Fruit fly (Drosophila melanogaster): Measurements from ENCODE around the gene ouib.

ouib gene

dm6 chr3R:8742661-8743060, 17.4 kb downstream of the ouib start:
- TF ChIP-seq Snoo (tag; optimal IDR thresholded peaks at IDR 0.05): no peak
- TF ChIP-seq CG4496 (GFP tag; IDR thresholded peaks at IDR 0.05): no peak
- TF ChIP-seq CG9948 (tag; optimal IDR thresholded peaks at IDR 0.05): no peak
- peak; percentile 65 for TF ChIP-seq EcR (GFP tag; optimal IDR thresholded peaks at IDR 0.05)

- TF ChIP-seq CG8301 (tag; optimal IDR thresholded peaks at IDR 0.05): peak; percentile 30
- TF ChIP-seq D1 (tag; optimal IDR thresholded peaks at IDR 0.05): no peak
- TF ChIP-seq Pif1A (GFP tag; optimal IDR thresholded peaks at IDR 0.05): peak; percentile 75
- no peak for TF ChIP-seq rn (GFP tag; IDR thresholded peaks at IDR 0.05)
- TF ChIP-seq EcR (GFP tag; optimal IDR thresholded peaks at IDR 0.05): no peak
- TF ChIP-seq CG15710 (tag; optimal IDR thresholded peaks at IDR 0.05): peak; percentile 21
- peak; percentile 35; the same call in 1 of the 2 replicates for TF ChIP-seq Ets98B (GFP tag; IDR thresholded peaks at IDR 0.05)
- no peak for TF ChIP-seq CG13204 (GFP tag; optimal IDR thresholded peaks at IDR 0.05)
- TF ChIP-seq CG12605 (GFP tag; IDR thresholded peaks at IDR 0.05): 0 out of 2 replicates have a peak, but pooled peaks have one; percentile 19
- TF ChIP-seq CG4496 (GFP tag; IDR thresholded peaks at IDR 0.05): peak; percentile 24; the same call in 1 of the 3 replicates
- TF ChIP-seq CG32121 (GFP tag; IDR thresholded peaks at IDR 0.05): no peak; the same call in 1 of the 2 replicates
- TF ChIP-seq Pif1B (GFP tag; optimal IDR thresholded peaks at IDR 0.05): peak; percentile 61
- peak; percentile 10 for TF ChIP-seq CG8159 (tag; optimal IDR thresholded peaks at IDR 0.05)
- peak; percentile 44 for TF ChIP-seq CG14655 (GFP tag; optimal IDR thresholded peaks at IDR 0.05)
- TF ChIP-seq Snoo (tag; optimal IDR thresholded peaks at IDR 0.05): peak; percentile 46
- no peak for TF ChIP-seq CG34367 (tag; optimal IDR thresholded peaks at IDR 0.05)
- TF ChIP-seq CG17806 (tag; optimal IDR thresholded peaks at IDR 0.05): peak; percentile 48
- TF ChIP-seq CG10348 (GFP tag; IDR thresholded peaks at IDR 0.05): no peak
- peak; percentile 74 for TF ChIP-seq fd96Ca (GFP tag; IDR thresholded peaks at IDR 0.05)
- peak; percentile 34 for TF ChIP-seq CG9948 (tag; optimal IDR thresholded peaks at IDR 0.05)
- TF ChIP-seq gl (tag; optimal IDR thresholded peaks at IDR 0.05): no peak
These were observed 18.9 kb downstream of the ouib start for dm6 chr3R:8744198-8744597.

DNA sequence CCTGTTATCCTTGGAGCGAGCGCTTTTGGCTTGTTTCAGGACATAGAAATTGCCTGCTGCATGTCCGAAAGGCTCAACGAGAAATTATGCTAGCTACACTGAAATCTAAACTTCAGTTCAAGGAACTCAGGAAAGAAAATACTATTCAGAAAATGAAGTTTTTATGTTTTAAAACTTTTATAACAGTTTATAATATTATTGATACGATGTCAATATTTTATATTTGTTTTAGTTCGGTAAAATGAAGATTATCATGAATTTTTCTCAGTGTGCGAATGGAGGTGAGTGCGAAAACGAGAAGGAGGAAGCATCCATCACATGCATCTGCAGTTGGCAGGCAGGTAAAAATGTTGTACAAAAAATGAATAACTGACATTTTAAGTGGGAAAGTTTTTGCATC, 21.1 kb downstream of the ouib start:
- TF ChIP-seq Pif1A (GFP tag; optimal IDR thresholded peaks at IDR 0.05) (peak; percentile 95), CG8301 (tag; optimal IDR thresholded peaks at IDR 0.05) (peak; percentile 76), Snoo (tag; optimal IDR thresholded peaks at IDR 0.05) (peak; percentile 80), CG14655 (GFP tag; optimal IDR thresholded peaks at IDR 0.05) (peak; percentile 72), CG10348 (GFP tag; IDR thresholded peaks at IDR 0.05) (no peak), D1 (tag; optimal IDR thresholded peaks at IDR 0.05) (peak; percentile 56), CG34367 (tag; optimal IDR thresholded peaks at IDR 0.05) (peak; percentile 68), CG9948 (tag; optimal IDR thresholded peaks at IDR 0.05) (peak; percentile 78), Ets98B (GFP tag; IDR thresholded peaks at IDR 0.05) (peak; percentile 73), CG13204 (GFP tag; optimal IDR thresholded peaks at IDR 0.05) (peak; percentile 6), rn (GFP tag; IDR thresholded peaks at IDR 0.05) (0 out of 2 replicates have a peak, but pooled peaks have one; percentile 28), EcR (GFP tag; optimal IDR thresholded peaks at IDR 0.05) (no peak), Pif1B (GFP tag; optimal IDR thresholded peaks at IDR 0.05) (peak; percentile 92), CG15710 (tag; optimal IDR thresholded peaks at IDR 0.05) (peak; percentile 77), fd96Ca (GFP tag; IDR thresholded peaks at IDR 0.05) (peak; percentile 52), CG4496 (GFP tag; IDR thresholded peaks at IDR 0.05) (peak; percentile 87), CG12605 (GFP tag; IDR thresholded peaks at IDR 0.05) (peak; percentile 84), CG17806 (tag; optimal IDR thresholded peaks at IDR 0.05) (peak; percentile 79), CG8159 (tag; optimal IDR thresholded peaks at IDR 0.05) (peak; percentile 86), gl (tag; optimal IDR thresholded peaks at IDR 0.05) (peak; percentile 42), CG32121 (GFP tag; IDR thresholded peaks at IDR 0.05) (peak; percentile 84)

DNA sequence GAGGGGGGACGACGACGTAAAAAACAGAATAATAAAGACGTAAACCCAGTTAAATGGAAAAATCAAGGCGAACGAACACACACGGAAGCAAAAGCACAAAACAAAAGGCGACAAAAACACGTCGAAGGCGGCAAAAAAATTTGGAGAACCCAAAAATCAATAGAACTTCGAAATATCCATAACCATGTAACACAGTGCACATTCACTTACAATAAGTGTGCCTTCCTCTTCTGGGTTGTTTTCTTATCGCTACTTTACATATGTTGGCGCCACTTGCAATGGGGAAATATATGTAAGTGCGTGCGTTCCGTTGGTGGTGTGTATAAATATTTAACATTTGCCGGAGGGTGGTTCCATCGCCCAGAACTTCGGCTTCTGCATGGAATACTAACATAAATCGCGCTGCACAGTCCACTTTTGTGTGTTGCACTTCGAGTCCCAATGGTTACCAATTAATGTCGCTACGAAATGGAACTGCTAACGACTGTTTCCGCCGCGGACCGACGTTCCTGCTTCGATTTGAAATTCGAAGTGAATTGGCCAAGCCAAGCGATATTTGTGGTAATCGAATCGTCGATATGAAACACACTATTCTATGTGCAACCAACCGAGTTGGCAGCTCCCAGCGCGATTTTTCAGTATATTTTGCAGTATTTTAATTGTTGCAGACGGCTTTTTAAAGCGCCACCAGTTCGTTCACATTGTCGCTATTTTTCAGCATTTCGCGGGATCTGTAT, 22.0 kb downstream of the ouib start, which contains the start of the genes CG9801 and Nasp:
Gene CG9801 (minus strand): TSS at position 542 of the 737 bp plus-strand sequence.
Gene Nasp (plus strand): TSS at position 665 of the 737 bp plus-strand sequence.
- TF ChIP-seq CG9948 (tag; optimal IDR thresholded peaks at IDR 0.05) (peak; percentile 2), CG10348 (GFP tag; IDR thresholded peaks at IDR 0.05) (no peak), CG12605 (GFP tag; IDR thresholded peaks at IDR 0.05) (0 out of 2 replicates have a peak, but pooled peaks have one; percentile 6), CG13204 (GFP tag; optimal IDR thresholded peaks at IDR 0.05) (no peak), Pif1A (GFP tag; optimal IDR thresholded peaks at IDR 0.05) (peak; percentile 18), CG4496 (GFP tag; IDR thresholded peaks at IDR 0.05) (no peak), Pif1B (GFP tag; optimal IDR thresholded peaks at IDR 0.05) (no peak), rn (GFP tag; IDR thresholded peaks at IDR 0.05) (no peak), CG17806 (tag; optimal IDR thresholded peaks at IDR 0.05) (no peak), CG8159 (tag; optimal IDR thresholded peaks at IDR 0.05) (no peak), Ets98B (GFP tag; IDR thresholded peaks at IDR 0.05) (peak; percentile 17; the same call in 1 of the 2 replicates), Snoo (tag; optimal IDR thresholded peaks at IDR 0.05) (peak; percentile 21), D1 (tag; optimal IDR thresholded peaks at IDR 0.05) (no peak), fd96Ca (GFP tag; IDR thresholded peaks at IDR 0.05) (no peak; the same call in 2 of the 3 replicates), CG15710 (tag; optimal IDR thresholded peaks at IDR 0.05) (no peak), CG14655 (GFP tag; optimal IDR thresholded peaks at IDR 0.05) (no peak), CG32121 (GFP tag; IDR thresholded peaks at IDR 0.05) (no peak), CG34367 (tag; optimal IDR thresholded peaks at IDR 0.05) (no peak), CG8301 (tag; optimal IDR thresholded peaks at IDR 0.05) (no peak), gl (tag; optimal IDR thresholded peaks at IDR 0.05) (no peak), EcR (GFP tag; optimal IDR thresholded peaks at IDR 0.05) (no peak)
